Worm (Caenorhabditis elegans): Measurements from ENCODE around the gene T19C9.10.
"Not testable (repeated sequence)": the region's sequence is repeated elsewhere in the genome, so short reads cannot be mapped to it uniquely, and the experiment has no call there.

T19C9.10 gene

DNA sequence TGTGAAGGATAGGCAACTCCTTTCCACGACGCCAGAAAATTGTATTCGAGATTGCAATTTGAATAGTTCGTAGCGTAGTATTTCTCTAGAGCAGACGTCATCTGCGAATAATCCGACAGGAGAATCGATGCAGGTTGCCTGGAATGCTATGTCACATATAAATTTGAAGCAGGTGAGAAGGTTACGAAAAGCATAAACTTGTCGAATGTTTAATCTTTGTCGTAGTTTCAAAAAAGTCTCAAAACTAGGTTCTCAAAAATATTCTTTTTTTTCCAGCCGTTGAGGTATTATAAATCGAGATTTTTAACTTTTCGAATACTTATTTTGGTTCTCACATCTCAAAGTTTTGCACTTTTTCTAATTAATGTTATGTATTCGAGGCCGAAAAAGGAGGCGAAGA, 18.6 kb downstream of the T19C9.10 start, which contains the start of gene srh-116:
TSS of gene srh-116 (minus strand) at position 101 of the 400 bp plus-strand sequence.
- not testable (repeated sequence) for TF ChIP-seq hlh-12, snpc-3.4, F22D6.2 (tag; optimal IDR thresholded peaks at IDR 0.05)

DNA sequence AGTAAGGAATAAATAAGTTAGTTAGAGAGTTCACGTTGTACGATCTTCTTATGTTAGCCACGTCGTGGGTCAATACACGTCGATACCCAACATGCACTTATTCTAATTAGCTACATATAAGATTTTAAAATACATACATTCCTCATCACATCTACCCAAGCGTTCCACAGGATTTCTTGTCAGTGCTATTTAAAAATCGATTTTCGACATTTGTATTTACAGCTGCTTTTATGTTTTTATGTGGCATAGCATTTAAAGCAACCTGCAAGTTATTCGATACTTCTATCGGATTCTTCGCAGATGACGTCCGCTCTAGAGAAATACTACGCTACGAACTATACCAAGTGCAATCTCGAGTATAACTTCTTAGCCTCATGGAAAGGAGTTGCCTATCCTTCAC, 19.1 kb downstream of the T19C9.10 start, which contains the start of gene srh-115:
TSS of gene srh-115 (plus strand) at position 301 of the 400 bp plus-strand sequence.
- TF ChIP-seq hlh-26 (GFP tag; conservative IDR thresholded peaks at IDR 0.05) (no peak), madf-8 (GFP tag; conservative IDR thresholded peaks at IDR 0.05) (no peak), egl-44 (GFP tag; IDR thresholded peaks at IDR 0.05) (no peak), rpc-1 (optimal IDR thresholded peaks at IDR 0.05) (no peak), rpc-1 (tag; optimal IDR thresholded peaks at IDR 0.05) (no peak), F22D6.2 (tag; optimal IDR thresholded peaks at IDR 0.05) (no peak), lsl-1 (GFP tag; optimal IDR thresholded peaks at IDR 0.05) (no peak)

DNA sequence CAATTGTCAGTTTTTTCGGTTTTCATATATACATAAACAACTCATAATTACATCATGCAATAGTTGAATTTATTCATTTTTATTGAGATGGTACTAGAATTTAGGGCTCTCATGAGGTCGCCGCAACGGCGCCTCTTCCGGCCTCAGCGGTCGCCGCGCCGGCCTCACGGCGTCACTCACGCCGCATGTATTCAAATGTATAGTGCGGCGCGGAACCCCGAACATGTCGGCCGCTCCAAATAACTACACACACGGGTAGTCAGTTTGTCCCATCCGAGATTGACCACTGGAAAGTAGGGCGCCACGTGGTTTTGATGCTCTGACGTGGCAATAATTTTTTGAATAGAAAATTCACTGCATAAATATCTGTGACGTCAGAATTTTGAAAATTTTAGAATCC, 21.2 kb downstream of the T19C9.10 start:
- TF ChIP-seq Y95B8A.8 (GFP tag; IDR thresholded peaks at IDR 0.05) (no peak), ekl-4 (GFP tag; IDR thresholded peaks at IDR 0.05) (no peak), Y79H2A.3 (GFP tag; conservative IDR thresholded peaks at IDR 0.05) (no peak), snpc-4 (GFP tag; optimal IDR thresholded peaks at IDR 0.05) (no peak), snpc-4 (tag; optimal IDR thresholded peaks at IDR 0.05) (peak in 2 of 4 experiments; percentile 63 to 66), zfh-2 (GFP tag; conservative IDR thresholded peaks at IDR 0.05) (peak; percentile 72)

DNA sequence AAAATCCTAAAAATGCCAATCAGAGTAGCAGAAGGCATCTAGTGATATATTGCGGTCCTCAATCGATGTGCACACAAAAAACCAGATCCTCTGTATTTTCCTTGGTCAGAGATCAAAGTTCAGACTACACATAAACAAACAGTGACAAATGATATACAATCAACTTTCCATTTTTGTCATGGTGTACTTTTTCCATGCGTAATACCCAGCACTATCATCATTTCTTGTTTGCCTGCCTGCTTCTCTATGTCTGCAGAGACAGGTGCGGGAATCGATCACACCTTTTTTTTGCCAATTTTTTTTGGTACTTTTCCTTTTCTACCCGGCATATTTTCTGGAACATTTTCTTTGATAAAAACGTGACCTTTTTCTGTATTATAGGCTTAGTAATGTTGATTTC, 21.9 kb downstream of the T19C9.10 start:
- TF ChIP-seq ama-1 (optimal IDR thresholded peaks at IDR 0.05) (no peak), ama-1 (GFP tag; optimal IDR thresholded peaks at IDR 0.05) (no peak), F37B4.10 (GFP tag; IDR thresholded peaks at IDR 0.05) (no peak), nhr-80 (tag; optimal IDR thresholded peaks at IDR 0.05) (peak; percentile 8), ztf-18 (tag; optimal IDR thresholded peaks at IDR 0.05) (no peak), madf-8 (GFP tag; conservative IDR thresholded peaks at IDR 0.05) (no peak), ceh-40 (GFP tag; IDR thresholded peaks at IDR 0.05) (no peak), mcd-1 (GFP tag; IDR thresholded peaks at IDR 0.05) (no peak), nhr-179 (tag; optimal IDR thresholded peaks at IDR 0.05) (no peak)

DNA sequence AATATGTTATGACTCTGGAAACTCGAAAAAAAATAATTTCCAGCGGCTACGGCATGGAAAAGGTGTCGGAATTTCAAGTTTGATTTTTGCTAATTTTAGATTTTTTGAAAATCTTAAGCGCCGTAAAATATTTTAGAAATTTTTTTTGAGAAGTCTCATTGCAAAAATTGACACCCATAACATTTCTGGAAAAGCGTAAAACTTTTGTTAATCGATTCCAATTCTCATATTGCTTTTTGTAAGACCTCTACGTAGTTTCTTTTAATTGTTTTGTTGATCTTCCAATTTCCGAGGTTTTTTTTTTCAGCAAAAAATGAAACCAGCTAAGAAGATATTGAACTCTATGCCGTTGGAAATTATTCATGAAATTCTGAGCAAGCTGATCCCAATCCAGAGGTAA, 22.5 kb downstream of the T19C9.10 start, which contains the start of gene fbxa-85:
TSS of gene fbxa-85 (plus strand) at position 301 of the 400 bp plus-strand sequence.
- TF ChIP-seq lin-35 (GFP tag; optimal IDR thresholded peaks at IDR 0.05) (no peak), mes-4 (tag; optimal IDR thresholded peaks at IDR 0.05) (no peak), Y56A3A.18 (GFP tag; IDR thresholded peaks at IDR 0.05) (no peak), F39B2.1 (GFP tag; IDR thresholded peaks at IDR 0.05) (no peak), egl-44 (GFP tag; IDR thresholded peaks at IDR 0.05) (no peak), gei-17 (GFP tag; optimal IDR thresholded peaks at IDR 0.05) (no peak), ztf-3 (GFP tag; optimal IDR thresholded peaks at IDR 0.05) (no peak), ceh-91 (GFP tag; IDR thresholded peaks at IDR 0.05) (no peak), attf-6 (GFP tag; IDR thresholded peaks at IDR 0.05) (no peak)

DNA sequence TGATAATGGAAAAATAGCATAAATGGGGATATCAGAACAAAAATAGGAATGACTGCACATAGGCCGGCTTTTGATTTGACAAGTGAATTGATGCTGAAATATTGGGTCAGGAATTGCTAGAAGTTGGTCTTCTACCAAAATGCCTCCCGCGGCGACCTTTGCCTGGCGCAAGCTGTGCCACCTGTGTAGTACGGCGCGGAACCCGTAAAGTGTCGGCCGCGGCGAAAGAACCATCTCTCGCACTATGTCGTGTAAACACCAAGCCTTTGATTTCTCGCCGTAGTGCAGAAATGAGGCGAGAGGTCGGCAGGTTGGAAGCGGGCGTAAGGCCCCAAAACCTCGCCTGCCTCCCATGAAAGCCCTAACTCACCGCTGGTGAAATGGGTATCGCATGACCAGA, 25.0 kb downstream of the T19C9.10 start:
- no peak for TF ChIP-seq snpc-4 (GFP tag; optimal IDR thresholded peaks at IDR 0.05)
- TF ChIP-seq snpc-4 (tag; optimal IDR thresholded peaks at IDR 0.05): peak in 2 of 4 experiments; percentile 71
- 0 out of 2 replicates have a peak, but pooled peaks have one; percentile 16 for TF ChIP-seq attf-6 (GFP tag; IDR thresholded peaks at IDR 0.05)
- TF ChIP-seq dox-1 (GFP tag; IDR thresholded peaks at IDR 0.05): 0 out of 2 replicates have a peak, but pooled peaks have one; percentile 38
- TF ChIP-seq sptf-2 (GFP tag; optimal IDR thresholded peaks at IDR 0.05): no peak
